Worm (Caenorhabditis elegans): ENCODE results near the gene sec-22.

ce11 chrX:1014708-1015107 is 20.6 kb upstream of the sec-22 start:
- TF ChIP-seq F13H6.1 (tag; optimal IDR thresholded peaks at IDR 0.05): no peak
- no peak for TF ChIP-seq ztf-4 (tag; optimal IDR thresholded peaks at IDR 0.05)
- TF ChIP-seq snpc-4 (tag; optimal IDR thresholded peaks at IDR 0.05): no peak
- no peak for TF ChIP-seq elt-3 (tag; optimal IDR thresholded peaks at IDR 0.05)
- TF ChIP-seq fos-1 (tag; optimal IDR thresholded peaks at IDR 0.05): no peak
- TF ChIP-seq nhr-11 (tag; optimal IDR thresholded peaks at IDR 0.05): no peak
